Worm (Caenorhabditis elegans) whole organism, midembryonic: ENCODE data around the gene ins-11.
"Not testable (repeated sequence)": the region's sequence is repeated elsewhere in the genome, so short reads cannot be mapped to it uniquely, and the experiment has no call there.

Experiments used
- T22C8.4 ChIP-seq: fragments of 200-800 bp; sonication (Bioruptor generic); IDR thresholded peaks from 2 replicates; pipeline ENCODE4 v1.3.6; 2022; ENCODE audit warnings: missing genetic modification characterization, missing compliant biosample characterization
- cog-1 ChIP-seq: sonication (generic microtip); optimal IDR thresholded peaks from 2 replicates; lab custom pipeline; 2016; ENCODE audit warnings: missing genetic modification characterization, missing compliant biosample characterization
- flt-1 ChIP-seq: fragments of 200-800 bp; sonication (Bioruptor generic); IDR thresholded peaks from 2 replicates; pipeline ENCODE4 v1.3.6; 2022; ENCODE audit warnings: missing genetic modification characterization, missing compliant biosample characterization
- klf-2 ChIP-seq: fragments of 200-800 bp; sonication (Bioruptor generic); conservative IDR thresholded peaks from 2 replicates; pipeline ENCODE4 v1.3.6; 2022; ENCODE audit warnings: missing genetic modification reagents, missing genetic modification characterization, missing compliant biosample characterization
- med-1 ChIP-seq: sonication (generic microtip); optimal IDR thresholded peaks from 2 replicates; lab custom pipeline; 2017; ENCODE audit warnings: missing genetic modification characterization, mild to moderate bottlenecking, missing compliant biosample characterization, antibody characterized with exemption, missing genetic modification reagents; ENCODE audit not compliant: insufficient read depth
- ref-1 ChIP-seq: fragments of 200-800 bp; sonication (Bioruptor generic); conservative IDR thresholded peaks from 2 replicates; pipeline ENCODE4 v1.3.6; 2022; ENCODE audit warnings: missing genetic modification reagents, missing genetic modification characterization, missing compliant biosample characterization
- tab-1 ChIP-seq: fragments of 200-800 bp; sonication (Bioruptor generic); IDR thresholded peaks from 2 replicates; pipeline ENCODE4 v1.3.6; 2022; ENCODE audit warnings: missing genetic modification characterization, missing compliant biosample characterization
- ztf-23 ChIP-seq: fragments of 200-800 bp; sonication (Bioruptor generic); IDR thresholded peaks from 2 replicates; pipeline ENCODE4 v1.3.6; 2022; ENCODE audit warnings: missing genetic modification reagents, missing genetic modification characterization, missing compliant biosample characterization
- ztf-29 ChIP-seq: fragments of 200-800 bp; sonication (Bioruptor generic); IDR thresholded peaks from 2 replicates; pipeline ENCODE4 v1.3.6; 2022; ENCODE audit warnings: missing genetic modification reagents, missing genetic modification characterization, missing compliant biosample characterization

Gene ins-11

DNA sequence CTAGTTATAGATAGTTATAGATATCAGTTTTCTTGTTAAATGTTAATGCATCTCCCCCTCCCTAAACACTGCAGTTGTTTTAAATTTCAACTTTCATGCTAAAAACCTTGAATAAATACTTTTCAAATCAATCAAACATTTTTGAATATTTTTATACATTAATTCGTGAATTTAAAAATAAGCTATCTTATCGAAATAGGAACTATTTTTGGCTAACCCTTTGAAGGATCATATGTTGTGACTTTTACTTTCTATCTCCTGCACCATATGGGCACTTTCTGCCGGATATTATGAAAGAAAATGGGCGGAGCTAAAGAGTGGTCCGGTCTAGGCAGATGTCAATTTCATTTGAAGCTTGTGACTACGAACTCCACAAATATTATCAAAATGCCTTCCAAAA lies 33.9 kb upstream of the ins-11 start, which contains the start of gene ZK177.11:
Gene ZK177.11, plus strand, starts transcription at position 301 of the 400 bp plus-strand sequence.
- TF ChIP-seq klf-2 (GFP tag; lab: Robert Waterston, UW), result no peak
- TF ChIP-seq ztf-29 (GFP tag; lab: Robert Waterston, UW), result no peak
- no peak for TF ChIP-seq T22C8.4 (GFP tag; lab: Robert Waterston, UW)
- no peak for TF ChIP-seq cog-1 (tag; lab: Kevin White, UChicago)
- TF ChIP-seq tab-1 (GFP tag; lab: Robert Waterston, UW), result no peak

DNA sequence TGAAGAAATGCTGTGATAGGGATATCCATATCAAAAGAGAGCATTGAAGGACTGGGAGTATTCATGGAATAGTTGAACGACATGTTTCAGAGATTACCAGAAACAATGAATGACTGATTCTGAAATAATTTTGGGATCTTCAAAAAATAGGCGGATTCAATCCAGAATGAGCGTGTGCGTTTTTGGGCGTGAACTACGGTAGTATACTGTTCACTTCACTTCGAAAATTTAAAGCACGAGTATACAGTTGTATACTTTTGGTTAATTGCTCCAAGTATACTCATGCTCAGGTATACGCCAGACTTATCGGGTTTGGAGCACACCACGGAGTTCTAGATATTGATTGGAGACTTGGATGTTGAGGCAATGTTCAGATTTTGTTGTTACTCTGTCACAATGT lies 31.2 kb upstream of the ins-11 start, which contains the start of gene tbx-35:
Gene tbx-35, minus strand, starts transcription at position 101 of the 400 bp plus-strand sequence.
- no peak for TF ChIP-seq ztf-29 (GFP tag; lab: Robert Waterston, UW)
- no peak for TF ChIP-seq med-1 (GFP tag; lab: Kevin White, UChicago)
- no peak for TF ChIP-seq flt-1 (GFP tag; lab: Robert Waterston, UW)
- no peak for TF ChIP-seq ztf-23 (GFP tag; lab: Robert Waterston, UW)
- no peak for TF ChIP-seq tab-1 (GFP tag; lab: Robert Waterston, UW)
- no peak for TF ChIP-seq klf-2 (GFP tag; lab: Robert Waterston, UW)
- TF ChIP-seq ref-1, result no peak
- no peak for TF ChIP-seq T22C8.4 (GFP tag; lab: Robert Waterston, UW)

DNA sequence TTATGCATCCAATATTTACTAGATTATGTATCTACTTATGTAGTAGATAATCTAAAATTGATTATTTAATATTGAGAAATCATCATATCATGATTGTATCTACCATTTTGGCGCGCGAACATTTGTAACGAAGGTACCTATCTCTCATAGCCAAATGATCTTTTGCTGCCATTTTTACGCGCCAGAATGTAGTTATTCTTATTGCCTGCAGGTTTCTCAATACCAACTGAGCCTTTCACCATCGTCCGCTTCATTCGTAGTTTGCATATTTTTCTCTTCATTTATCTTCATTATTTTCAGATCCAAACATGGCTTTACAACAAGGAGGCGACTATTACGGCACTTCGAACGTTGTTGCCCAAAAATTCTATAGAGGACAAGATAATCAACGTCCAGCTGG lies 28.7 kb upstream of the ins-11 start, which contains the start of gene ZK177.1:
Gene ZK177.1, plus strand, starts transcription at position 301 of the 400 bp plus-strand sequence.
- no peak for TF ChIP-seq ztf-29 (GFP tag; lab: Robert Waterston, UW)
- no peak for TF ChIP-seq klf-2 (GFP tag; lab: Robert Waterston, UW)

DNA sequence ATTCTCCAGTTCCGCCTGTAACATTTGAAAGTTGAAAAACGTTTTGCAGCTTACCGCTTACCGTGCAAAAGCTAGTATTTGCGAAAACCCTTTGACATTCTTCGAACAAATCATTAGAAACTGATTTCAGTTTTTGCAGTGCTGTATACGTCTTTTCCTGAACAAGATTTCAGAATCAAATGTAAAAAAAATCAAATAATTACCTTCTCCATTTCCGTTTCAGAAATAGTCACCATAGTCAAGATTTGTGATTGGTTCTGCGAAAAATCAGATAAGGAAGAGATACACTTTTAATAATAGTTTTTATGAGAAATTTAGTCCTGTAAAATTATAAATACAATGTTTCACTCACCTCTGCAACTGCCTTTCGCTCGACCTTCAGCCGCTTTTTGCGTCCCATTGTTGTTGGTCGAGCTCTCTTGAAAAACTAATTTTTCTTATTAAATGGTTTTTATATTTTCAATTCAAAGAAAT lies 24.6 kb upstream of the ins-11 start, which contains the start of gene C17C3.9:
Gene C17C3.9, minus strand, starts transcription at position 424 of the 474 bp plus-strand sequence.
- TF ChIP-seq ref-1, result no peak
- no peak for TF ChIP-seq T22C8.4 (GFP tag; lab: Robert Waterston, UW)
- no peak for TF ChIP-seq klf-2 (GFP tag; lab: Robert Waterston, UW)
- TF ChIP-seq med-1 (GFP tag; lab: Kevin White, UChicago), result no peak
- TF ChIP-seq ztf-29 (GFP tag; lab: Robert Waterston, UW), result no peak

DNA sequence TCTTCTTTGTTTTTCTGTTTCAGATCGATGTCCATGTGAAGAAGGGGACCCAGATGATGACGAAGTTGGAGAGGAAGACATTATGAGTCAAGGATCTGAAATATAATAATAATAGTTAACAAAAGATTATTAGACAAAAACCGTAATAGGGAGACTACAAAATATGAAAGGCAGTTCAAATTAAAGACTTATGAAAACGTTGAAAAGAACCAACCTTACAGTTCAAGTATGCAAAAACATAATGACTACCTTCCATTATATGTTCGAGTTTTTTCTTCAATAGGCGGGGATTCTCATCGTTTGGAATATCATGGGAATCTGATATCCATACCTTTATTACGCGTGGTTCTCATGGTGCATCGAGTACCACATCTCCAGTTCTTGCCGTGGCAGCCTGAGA lies 22.9 kb upstream of the ins-11 start, which contains the start of gene hlh-26:
Gene hlh-26, minus strand, starts transcription at position 101 of the 400 bp plus-strand sequence.
- no peak for TF ChIP-seq klf-2 (GFP tag; lab: Robert Waterston, UW)
- TF ChIP-seq flt-1 (GFP tag; lab: Robert Waterston, UW), result no peak
- TF ChIP-seq tab-1 (GFP tag; lab: Robert Waterston, UW), result no peak
- TF ChIP-seq cog-1 (tag; lab: Kevin White, UChicago), result no peak
- no peak for TF ChIP-seq T22C8.4 (GFP tag; lab: Robert Waterston, UW)
- TF ChIP-seq ref-1, result no peak
- no peak for TF ChIP-seq ztf-29 (GFP tag; lab: Robert Waterston, UW)
- no peak for TF ChIP-seq ztf-23 (GFP tag; lab: Robert Waterston, UW)
- no peak for TF ChIP-seq med-1 (GFP tag; lab: Kevin White, UChicago)

DNA sequence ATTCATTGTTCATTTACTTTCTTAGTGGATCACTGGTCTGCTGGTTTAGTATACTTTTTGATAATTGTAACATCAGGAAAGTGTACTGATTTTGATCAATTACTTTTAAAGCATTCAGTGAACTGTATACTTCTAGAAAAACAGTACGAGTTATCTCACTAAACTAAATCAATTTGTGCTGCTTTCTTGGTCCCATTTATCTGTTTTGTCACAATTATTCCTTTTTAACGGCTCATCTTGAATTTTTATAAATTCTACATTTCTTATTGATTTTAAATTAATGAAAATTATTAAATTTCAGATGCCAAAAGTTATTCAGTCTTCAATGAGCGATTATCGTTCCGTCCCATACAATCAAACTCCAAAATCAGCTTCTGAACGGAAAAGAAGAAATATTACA lies 21.6 kb upstream of the ins-11 start, which contains the start of gene hlh-25:
Gene hlh-25, plus strand, starts transcription at position 301 of the 400 bp plus-strand sequence.
- TF ChIP-seq med-1 (GFP tag; lab: Kevin White, UChicago); T22C8.4 (GFP tag; lab: Robert Waterston, UW); ztf-29 (GFP tag; lab: Robert Waterston, UW): not testable (repeated sequence)

DNA sequence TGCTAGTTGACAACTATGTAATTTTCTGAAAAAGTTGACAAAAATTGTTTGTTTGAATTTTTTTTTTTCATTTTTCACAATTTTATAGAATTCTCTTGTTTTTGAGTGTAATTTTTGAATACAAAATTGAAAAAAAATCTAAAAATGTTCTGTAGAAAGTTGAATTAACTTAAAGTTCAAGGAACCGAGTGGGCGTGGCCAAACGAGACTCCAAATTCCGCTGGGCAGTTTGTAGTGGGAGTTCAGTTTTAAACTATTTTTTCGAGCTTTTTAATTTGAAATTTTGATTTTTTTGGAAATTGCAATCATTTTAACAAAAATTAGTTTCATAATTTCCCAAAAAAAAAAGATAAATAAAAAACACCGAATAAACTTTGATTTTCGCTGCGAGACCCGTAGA lies 19.5 kb upstream of the ins-11 start:
- TF ChIP-seq ref-1 (no peak), klf-2 (GFP tag; lab: Robert Waterston, UW) (no peak), flt-1 (GFP tag; lab: Robert Waterston, UW) (no peak), tab-1 (GFP tag; lab: Robert Waterston, UW) (no peak), cog-1 (tag; lab: Kevin White, UChicago) (no peak), ztf-29 (GFP tag; lab: Robert Waterston, UW) (no peak), T22C8.4 (GFP tag; lab: Robert Waterston, UW) (no peak), ztf-23 (GFP tag; lab: Robert Waterston, UW) (no peak), med-1 (GFP tag; lab: Kevin White, UChicago) (no peak)

DNA sequence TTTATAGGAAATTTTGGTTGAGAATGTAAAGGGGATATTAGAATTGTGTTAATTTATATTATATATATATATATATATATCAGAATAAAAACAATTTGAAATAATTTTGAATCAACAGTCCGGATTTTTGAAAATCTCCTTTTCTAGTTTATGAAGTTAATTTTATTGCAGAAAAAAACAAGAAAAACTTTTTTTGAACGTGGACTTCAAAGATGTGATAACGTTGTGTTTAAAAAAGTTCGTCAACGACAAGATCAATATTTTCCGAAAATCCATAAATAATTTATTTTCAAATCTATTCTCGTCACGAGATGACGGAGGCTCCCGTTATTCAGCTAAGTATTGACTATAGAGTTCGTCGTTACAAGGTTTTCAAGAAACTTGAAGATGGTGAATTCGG lies 19.0 kb upstream of the ins-11 start, which contains the start of gene C17C3.11:
Gene C17C3.11, plus strand, starts transcription at position 301 of the 400 bp plus-strand sequence.
- TF ChIP-seq T22C8.4 (GFP tag; lab: Robert Waterston, UW) (no peak), ref-1 (no peak), ztf-29 (GFP tag; lab: Robert Waterston, UW) (no peak), med-1 (GFP tag; lab: Kevin White, UChicago) (no peak), klf-2 (GFP tag; lab: Robert Waterston, UW) (no peak), tab-1 (GFP tag; lab: Robert Waterston, UW) (no peak), flt-1 (GFP tag; lab: Robert Waterston, UW) (no peak), ztf-23 (GFP tag; lab: Robert Waterston, UW) (no peak), cog-1 (tag; lab: Kevin White, UChicago) (no peak)

DNA sequence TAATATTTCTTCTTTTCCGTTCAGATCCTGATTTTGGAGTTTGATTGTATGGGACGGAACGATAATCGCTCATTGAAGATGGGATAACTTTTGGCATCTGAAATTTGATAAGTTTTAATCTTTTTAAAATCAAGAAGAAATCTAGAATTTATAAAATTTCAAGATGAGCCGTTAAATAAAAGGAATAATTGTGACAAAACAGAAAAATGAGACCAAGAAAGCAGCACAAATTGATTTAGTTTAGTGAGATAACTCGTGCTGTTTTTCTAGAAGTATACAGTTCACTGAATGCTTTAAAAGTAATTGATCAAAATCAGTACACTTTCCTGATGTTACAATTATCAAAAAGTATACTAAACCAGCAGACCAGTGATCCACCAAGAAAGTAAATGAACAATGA lies 16.4 kb upstream of the ins-11 start, which contains the start of gene hlh-27:
Gene hlh-27, minus strand, starts transcription at position 101 of the 400 bp plus-strand sequence.
- TF ChIP-seq T22C8.4 (GFP tag; lab: Robert Waterston, UW); ref-1; ztf-29 (GFP tag; lab: Robert Waterston, UW): not testable (repeated sequence)

DNA sequence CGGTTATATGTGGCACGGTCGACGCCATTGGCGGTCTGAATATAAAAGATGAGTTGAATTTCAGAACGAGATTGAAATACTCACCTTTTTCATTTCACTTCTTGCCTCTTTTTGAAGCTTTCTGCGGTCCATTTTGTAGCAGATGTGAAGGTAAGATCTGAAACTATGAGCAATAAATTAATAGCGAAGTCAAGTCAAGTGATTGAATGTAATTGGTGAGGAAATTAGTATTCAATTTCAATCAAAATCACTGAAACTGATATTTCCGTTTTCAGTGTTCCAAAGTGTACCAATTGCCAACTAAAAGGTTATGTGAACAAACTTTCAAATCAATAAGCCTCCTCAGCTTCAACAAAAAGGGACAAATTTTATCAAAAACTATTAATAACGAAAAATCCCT lies 14.8 kb upstream of the ins-11 start, which contains the start of gene C17C3.24:
Gene C17C3.24, minus strand, starts transcription at position 101 of the 400 bp plus-strand sequence.
- TF ChIP-seq klf-2 (GFP tag; lab: Robert Waterston, UW) (no peak), ztf-29 (GFP tag; lab: Robert Waterston, UW) (no peak), flt-1 (GFP tag; lab: Robert Waterston, UW) (no peak), med-1 (GFP tag; lab: Kevin White, UChicago) (no peak)
